Worm (Caenorhabditis elegans) whole organism, L2 larva: ENCODE measurements around the gene cdr-1.

Experiments used
- F13H6.1 ChIP-seq: sonication (generic microtip); optimal IDR thresholded peaks from 2 replicates; lab custom pipeline; 2016; ENCODE audit warnings: missing genetic modification characterization, missing compliant biosample characterization
- nhr-11 ChIP-seq: fragments of 150-350 bp; optimal IDR thresholded peaks from 2 replicates; lab custom pipeline; 2014; ENCODE audit warnings: missing biosample characterization, missing genetic modification characterization
- nhr-25 ChIP-seq: fragments of 150-350 bp; sonication (generic microtip); optimal IDR thresholded peaks from 3 replicates; lab custom pipeline; 2014; ENCODE audit warnings: missing biosample characterization, missing genetic modification characterization
- skn-1 ChIP-seq: sonication (generic microtip); optimal IDR thresholded peaks from 2 replicates; lab custom pipeline; 2017; ENCODE audit warnings: missing biosample characterization, missing genetic modification characterization
- snpc-4 ChIP-seq: fragments of 150-350 bp; optimal IDR thresholded peaks from 2 replicates; lab custom pipeline; 2014; ENCODE audit warnings: missing biosample characterization, missing genetic modification characterization
- unc-62 ChIP-seq: fragments of 150-350 bp; optimal IDR thresholded peaks from 2 replicates; lab custom pipeline; 2014; ENCODE audit warnings: missing biosample characterization, missing genetic modification reagents, missing genetic modification characterization
- zag-1 ChIP-seq: fragments of 150-350 bp; optimal IDR thresholded peaks from 2 replicates; lab custom pipeline; 2014; ENCODE audit warnings: missing biosample characterization, missing genetic modification characterization

ce11 chrV:15917458-15917857 is 3.7 kb upstream of the cdr-1 start, which contains the start of gene F35E8.9:
- TF ChIP-seq nhr-25 (tag; lab: Kevin White, UChicago), result no peak
- no peak for TF ChIP-seq zag-1 (tag; lab: Kevin White, UChicago)
- TF ChIP-seq nhr-11 (tag; lab: Kevin White, UChicago), result no peak
- no peak for TF ChIP-seq snpc-4 (tag; lab: Kevin White, UChicago)
- TF ChIP-seq unc-62 (GFP tag; lab: Kevin White, UChicago), result no peak
- TF ChIP-seq F13H6.1 (tag; lab: Kevin White, UChicago), result no peak
- no peak for TF ChIP-seq skn-1 (tag; lab: Kevin White, UChicago)
